Worm (Caenorhabditis elegans) whole organism, late embryonic: ENCODE results near the gene eri-9.

Experiments
- C08G9.2 ChIP-seq: sonication (generic microtip); optimal IDR thresholded peaks from 2 replicates; lab custom pipeline; 2016; ENCODE audit warnings: mild to moderate bottlenecking, missing genetic modification characterization, moderate library complexity, missing compliant biosample characterization
- C38D4.7 ChIP-seq: fragments of 200-800 bp; sonication (Bioruptor generic); optimal IDR thresholded peaks from 2 replicates; lab custom pipeline; 2018; ENCODE audit warnings: mild to moderate bottlenecking, missing genetic modification characterization, moderate library complexity, missing compliant biosample characterization
- K09A11.1 ChIP-seq: sonication (generic microtip); optimal IDR thresholded peaks from 2 replicates; lab custom pipeline; 2017; ENCODE audit warnings: antibody characterized with exemption, mild to moderate bottlenecking, missing genetic modification characterization, missing compliant biosample characterization; ENCODE audit not compliant: insufficient read depth
- T23F11.4 ChIP-seq: fragments of 200-800 bp; sonication (Bioruptor generic); optimal IDR thresholded peaks from 2 replicates; lab custom pipeline; 2018; ENCODE audit warnings: mild to moderate bottlenecking, missing genetic modification characterization, missing compliant biosample characterization
- Y22D7AL.16 ChIP-seq: sonication (generic microtip); optimal IDR thresholded peaks from 2 replicates; lab custom pipeline; 2016; ENCODE audit warnings: missing genetic modification characterization, missing compliant biosample characterization
- ceh-14 ChIP-seq: sonication (generic microtip); optimal IDR thresholded peaks from 2 replicates; lab custom pipeline; 2016; ENCODE audit warnings: missing genotype, missing genetic modification characterization, missing compliant biosample characterization
- ceh-18 ChIP-seq: sonication (generic microtip); optimal IDR thresholded peaks from 2 replicates; lab custom pipeline; 2016; ENCODE audit warnings: missing genetic modification characterization, missing compliant biosample characterization
- ceh-19 ChIP-seq: fragments of 200-800 bp; sonication (Bioruptor generic); optimal IDR thresholded peaks from 2 replicates; lab custom pipeline; 2018; ENCODE audit warnings: mild to moderate bottlenecking, missing genetic modification characterization, missing compliant biosample characterization
- ceh-2 ChIP-seq: sonication (generic microtip); optimal IDR thresholded peaks from 2 replicates; lab custom pipeline; 2016; ENCODE audit warnings: missing genotype, missing genetic modification characterization, missing compliant biosample characterization
- ceh-22 ChIP-seq: sonication (generic microtip); optimal IDR thresholded peaks from 2 replicates; lab custom pipeline; 2017; ENCODE audit warnings: missing biosample characterization, missing genetic modification characterization
- ceh-24 ChIP-seq: sonication (generic microtip); optimal IDR thresholded peaks from 2 replicates; lab custom pipeline; 2016; ENCODE audit warnings: mild to moderate bottlenecking, missing genetic modification characterization, missing compliant biosample characterization
- ceh-30 ChIP-seq: fragments of 150-350 bp; optimal IDR thresholded peaks from 2 replicates; lab custom pipeline; 2014; ENCODE audit warnings: missing biosample characterization, missing genetic modification characterization
- ceh-34 ChIP-seq: sonication (generic microtip); optimal IDR thresholded peaks from 2 replicates; lab custom pipeline; 2016; ENCODE audit warnings: mild to moderate bottlenecking, missing genetic modification characterization, missing compliant biosample characterization
- ceh-48 ChIP-seq: sonication (generic microtip); optimal IDR thresholded peaks from 2 replicates; lab custom pipeline; 2016; ENCODE audit warnings: missing genetic modification characterization, inconsistent platforms, missing compliant biosample characterization
- che-1 ChIP-seq: sonication (generic microtip); optimal IDR thresholded peaks from 2 replicates; lab custom pipeline; 2016; ENCODE audit warnings: mild to moderate bottlenecking, missing genetic modification characterization, missing compliant biosample characterization
- dmd-4 ChIP-seq: sonication (generic microtip); optimal IDR thresholded peaks from 2 replicates; lab custom pipeline; 2016; ENCODE audit warnings: borderline replicate concordance, missing genetic modification characterization, missing compliant biosample characterization
- elt-2 ChIP-seq: sonication (generic microtip); optimal IDR thresholded peaks from 2 replicates; lab custom pipeline; 2016; ENCODE audit warnings: missing genetic modification reagents, missing genetic modification characterization, missing compliant biosample characterization
- elt-4 ChIP-seq: sonication (generic microtip); optimal IDR thresholded peaks from 2 replicates; lab custom pipeline; 2016; ENCODE audit warnings: missing genetic modification characterization, missing compliant biosample characterization
- eyg-1 ChIP-seq: sonication (generic microtip); optimal IDR thresholded peaks from 2 replicates; lab custom pipeline; 2016; ENCODE audit warnings: missing genotype, missing genetic modification characterization, missing compliant biosample characterization
- fkh-10 ChIP-seq: fragments of 150-350 bp; optimal IDR thresholded peaks from 2 replicates; lab custom pipeline; 2014; ENCODE audit warnings: missing biosample characterization, missing genetic modification reagents, missing genetic modification characterization
- fkh-6 ChIP-seq: sonication (generic microtip); optimal IDR thresholded peaks from 2 replicates; lab custom pipeline; 2016; ENCODE audit warnings: missing genetic modification characterization, missing compliant biosample characterization
- hlh-30 ChIP-seq: sonication (generic microtip); optimal IDR thresholded peaks from 2 replicates; lab custom pipeline; 2017; ENCODE audit warnings: antibody characterized with exemption, missing genetic modification characterization, missing compliant biosample characterization; ENCODE audit not compliant: insufficient read depth
- hlh-6 ChIP-seq: sonication (generic microtip); optimal IDR thresholded peaks from 2 replicates; lab custom pipeline; 2016; ENCODE audit warnings: missing genotype, missing genetic modification characterization, missing compliant biosample characterization
- madf-2 ChIP-seq: sonication (generic microtip); optimal IDR thresholded peaks from 2 replicates; lab custom pipeline; 2017; ENCODE audit warnings: missing genetic modification characterization, missing compliant biosample characterization
- mec-3 ChIP-seq: sonication (generic microtip); optimal IDR thresholded peaks from 2 replicates; lab custom pipeline; 2016; ENCODE audit warnings: borderline replicate concordance, missing genetic modification characterization, missing compliant biosample characterization
- nfya-1 ChIP-seq: sonication (generic microtip); optimal IDR thresholded peaks from 2 replicates; lab custom pipeline; 2017; ENCODE audit warnings: missing genetic modification characterization, mild to moderate bottlenecking, missing compliant biosample characterization, antibody characterized with exemption, moderate library complexity
- nhr-11 ChIP-seq: fragments of 150-350 bp; optimal IDR thresholded peaks from 2 replicates; lab custom pipeline; 2014; ENCODE audit warnings: missing biosample characterization, missing genetic modification characterization
- npax-4 ChIP-seq: sonication (generic microtip); optimal IDR thresholded peaks from 2 replicates; lab custom pipeline; 2016; ENCODE audit warnings: missing genetic modification characterization, missing compliant biosample characterization
- odd-2 ChIP-seq: sonication (generic microtip); optimal IDR thresholded peaks from 2 replicates; lab custom pipeline; 2017; ENCODE audit warnings: antibody characterized with exemption, mild to moderate bottlenecking, missing genetic modification characterization, missing compliant biosample characterization
- pat-9 ChIP-seq: fragments of 200-800 bp; sonication (Bioruptor generic); optimal IDR thresholded peaks from 2 replicates; lab custom pipeline; 2018; ENCODE audit warnings: mild to moderate bottlenecking, missing genetic modification characterization, moderate library complexity, missing compliant biosample characterization
- pha-4 ChIP-seq: fragments of 150-350 bp; optimal IDR thresholded peaks from 2 replicates; lab custom pipeline; 2018; ENCODE audit warnings: missing biosample characterization, missing genetic modification reagents, missing genetic modification characterization
- ref-2 ChIP-seq: sonication (generic microtip); optimal IDR thresholded peaks from 2 replicates; lab custom pipeline; 2016; ENCODE audit warnings: missing genetic modification characterization, missing compliant biosample characterization
- sox-4 ChIP-seq: sonication (generic microtip); optimal IDR thresholded peaks from 2 replicates; lab custom pipeline; 2017; ENCODE audit warnings: mild to moderate bottlenecking, missing genetic modification characterization, inconsistent platforms, missing compliant biosample characterization
- syd-9 ChIP-seq: sonication (generic microtip); optimal IDR thresholded peaks from 2 replicates; lab custom pipeline; 2016; ENCODE audit warnings: mild to moderate bottlenecking, missing genetic modification characterization, moderate library complexity, missing compliant biosample characterization
- tbx-7 ChIP-seq: sonication (generic microtip); optimal IDR thresholded peaks from 2 replicates; lab custom pipeline; 2016; ENCODE audit warnings: missing genotype, missing genetic modification characterization, missing compliant biosample characterization
- unc-3 ChIP-seq, 2 experiments: fragments of 200-800 bp in 1 of 2; sonication (Bioruptor generic) in 1 of 2; sonication (generic microtip) in 1 of 2; conservative IDR thresholded peaks in 1 of 2; optimal IDR thresholded peaks in 1 of 2; 2 replicates each; pipeline versions ENCODE4 v1.3.6 to Lab custom; 2016 to 2022; ENCODE audit warnings: missing compliant biosample characterization in 2 of 2, missing genetic modification characterization in 2 of 2, missing genetic modification reagents in 1 of 2
- unc-42 ChIP-seq: sonication (generic microtip); optimal IDR thresholded peaks from 2 replicates; lab custom pipeline; 2016; ENCODE audit warnings: missing genotype, missing genetic modification characterization, missing compliant biosample characterization
- unc-55 ChIP-seq: sonication (generic microtip); optimal IDR thresholded peaks from 2 replicates; lab custom pipeline; 2017; ENCODE audit warnings: missing biosample characterization, missing genetic modification reagents, missing genetic modification characterization
- zip-5 ChIP-seq: sonication (generic microtip); optimal IDR thresholded peaks from 2 replicates; lab custom pipeline; 2016; ENCODE audit warnings: missing genetic modification characterization, missing compliant biosample characterization
- ztf-16 ChIP-seq: sonication (generic microtip); optimal IDR thresholded peaks from 2 replicates; lab custom pipeline; 2017; ENCODE audit warnings: missing genetic modification characterization, missing compliant biosample characterization

Gene eri-9

ce11 chrIII:4951210-4951609, 19.0 kb downstream of the eri-9 start:
- TF ChIP-seq ceh-22: no peak
- TF ChIP-seq C08G9.2 (tag; lab: Kevin White, UChicago): no peak
- TF ChIP-seq zip-5 (tag; lab: Kevin White, UChicago): no peak
- no peak for TF ChIP-seq ceh-19 (GFP tag; lab: Kevin White, UChicago)
- TF ChIP-seq che-1 (tag; lab: Kevin White, UChicago): no peak
- TF ChIP-seq elt-4: peak; percentile 20
- TF ChIP-seq ceh-14: no peak
- TF ChIP-seq unc-42 (tag; lab: Kevin White, UChicago): no peak

ce11 chrIII:4951824-4952223, 19.6 kb downstream of the eri-9 start, which contains the start of gene flh-2:
TSS of gene flh-2 (plus strand) at chrIII:4952124.
- TF ChIP-seq madf-2 (tag; lab: Kevin White, UChicago) (no peak), T23F11.4 (GFP tag; lab: Kevin White, UChicago) (no peak), ref-2 (tag; lab: Kevin White, UChicago) (no peak), pat-9 (tag; lab: Kevin White, UChicago) (no peak), nhr-11 (tag; lab: Kevin White, UChicago) (no peak), ztf-16 (tag; lab: Kevin White, UChicago) (no peak)

ce11 chrIII:4952970-4953369, 20.7 kb downstream of the eri-9 start:
- TF ChIP-seq elt-2 (tag; lab: Kevin White, UChicago): no peak
- peak; percentile 90 for TF ChIP-seq nfya-1 (tag; lab: Kevin White, UChicago)
- TF ChIP-seq, all 69 proteins: peak for 1

- TF ChIP-seq dmd-4 (tag; lab: Kevin White, UChicago): no peak
- TF ChIP-seq tbx-7 (tag; lab: Kevin White, UChicago): no peak
- TF ChIP-seq sox-4 (tag; lab: Kevin White, UChicago): no peak
- TF ChIP-seq ztf-16 (tag; lab: Kevin White, UChicago): no peak
- TF ChIP-seq eyg-1 (tag; lab: Kevin White, UChicago): no peak
- TF ChIP-seq ceh-22: no peak
- TF ChIP-seq fkh-10 (GFP tag; lab: Kevin White, UChicago): no peak
- no peak for TF ChIP-seq fkh-6 (tag; lab: Kevin White, UChicago)
- TF ChIP-seq C08G9.2 (tag; lab: Kevin White, UChicago): no peak
- no peak for TF ChIP-seq ceh-24 (tag; lab: Kevin White, UChicago)
- TF ChIP-seq hlh-30: no peak
- no peak for TF ChIP-seq unc-3 (GFP tag; conservative IDR thresholded peaks at IDR 0.05; lab: Robert Waterston, UW)
- TF ChIP-seq unc-3 (tag; optimal IDR thresholded peaks at IDR 0.05; lab: Kevin White, UChicago): no peak
- TF ChIP-seq ceh-2 (tag; lab: Kevin White, UChicago): no peak
- TF ChIP-seq pha-4 (tag; lab: Kevin White, UChicago): no peak
- no peak for TF ChIP-seq ref-2 (tag; lab: Kevin White, UChicago)
- no peak for TF ChIP-seq unc-55 (GFP tag; lab: Kevin White, UChicago)
- no peak for TF ChIP-seq ceh-30
- no peak for TF ChIP-seq ceh-48 (tag; lab: Kevin White, UChicago)
- no peak for TF ChIP-seq mec-3 (tag; lab: Kevin White, UChicago)
Observed at ce11 chrIII:4956566-4956965, 24.3 kb downstream of the eri-9 start, which contains the start of gene C26E6.1. TSS of gene C26E6.1 (plus strand) at chrIII:4956866.

ce11 chrIII:4960204-4960603, 28.0 kb downstream of the eri-9 start, which contains the start of gene C27F2.4:
TSS of gene C27F2.4 (minus strand) at chrIII:4960304.
- TF ChIP-seq syd-9 (no peak), odd-2 (tag; lab: Kevin White, UChicago) (no peak), sox-4 (tag; lab: Kevin White, UChicago) (no peak), ceh-18 (tag; lab: Kevin White, UChicago) (no peak), K09A11.1 (no peak), C38D4.7 (no peak), eyg-1 (tag; lab: Kevin White, UChicago) (no peak), ceh-34 (tag; lab: Kevin White, UChicago) (no peak), ceh-2 (tag; lab: Kevin White, UChicago) (no peak), npax-4 (no peak), Y22D7AL.16 (tag; lab: Kevin White, UChicago) (no peak), nfya-1 (tag; lab: Kevin White, UChicago) (no peak), hlh-6 (tag; lab: Kevin White, UChicago) (no peak), che-1 (tag; lab: Kevin White, UChicago) (no peak), ceh-19 (GFP tag; lab: Kevin White, UChicago) (no peak)
